Fruit fly (Drosophila melanogaster) whole organism, prepupa: ENCODE measurements around the gene Tango6.
A peak's percentile ranks its signal among the peaks of the same experiment; 100 is the strongest.

Source experiments
- Blimp-1 ChIP-seq: fragments of 200-800 bp; sonication (Bioruptor generic); optimal IDR thresholded peaks from 3 replicates; lab custom pipeline; 2017; ENCODE audit warnings: missing biosample characterization, missing genetic modification characterization, mild to moderate bottlenecking, moderate library complexity, missing genetic modification reagents
- CG10631 ChIP-seq: fragments of 200-800 bp; sonication (Bioruptor generic); optimal IDR thresholded peaks from 2 replicates; lab custom pipeline; 2016; ENCODE audit warnings: missing biosample characterization, missing genetic modification characterization
- CG11294 ChIP-seq: fragments of 200-800 bp; sonication (Bioruptor generic); IDR thresholded peaks from 2 replicates; pipeline ENCODE4 v1.3.6; 2022; ENCODE audit warnings: missing biosample characterization, missing genetic modification characterization
- CG11762 ChIP-seq: fragments of 200-800 bp; sonication (Bioruptor generic); optimal IDR thresholded peaks from 3 replicates; lab custom pipeline; 2016; ENCODE audit warnings: missing biosample characterization, missing genetic modification characterization; ENCODE audit not compliant: insufficient read depth
- CG11902 ChIP-seq: fragments of 200-800 bp; sonication (Bioruptor generic); optimal IDR thresholded peaks from 3 replicates; lab custom pipeline; 2016; ENCODE audit warnings: missing biosample characterization, missing genetic modification characterization
- CG15336 ChIP-seq: fragments of 200-800 bp; sonication (Bioruptor generic); IDR thresholded peaks from 2 replicates; pipeline ENCODE4 v1.3.6; 2022; ENCODE audit warnings: missing biosample characterization, missing genetic modification characterization
- CG1621 ChIP-seq: fragments of 200-800 bp; sonication (Bioruptor generic); optimal IDR thresholded peaks from 3 replicates; lab custom pipeline; 2018; ENCODE audit warnings: missing biosample characterization, mild to moderate bottlenecking, missing genetic modification characterization
- CG16779 ChIP-seq: fragments of 200-800 bp; sonication (Bioruptor generic); optimal IDR thresholded peaks from 3 replicates; lab custom pipeline; 2017; ENCODE audit warnings: missing biosample characterization, mild to moderate bottlenecking, missing genetic modification characterization
- CG3032 ChIP-seq: fragments of 200-800 bp; optimal IDR thresholded peaks from 2 replicates; lab custom pipeline; 2019; ENCODE audit warnings: missing biosample characterization, mild to moderate bottlenecking, missing genetic modification characterization, moderate library complexity
- CG32006 ChIP-seq: fragments of 200-800 bp; sonication (Bioruptor generic); optimal IDR thresholded peaks from 3 replicates; lab custom pipeline; 2017; ENCODE audit warnings: missing biosample characterization, mild to moderate bottlenecking, missing genetic modification characterization
- CG34406 ChIP-seq: fragments of 200-800 bp; sonication (Bioruptor generic); optimal IDR thresholded peaks from 3 replicates; lab custom pipeline; 2016; ENCODE audit warnings: missing biosample characterization, missing genetic modification characterization
- CG3919 ChIP-seq: fragments of 200-800 bp; sonication (Bioruptor generic); optimal IDR thresholded peaks from 3 replicates; lab custom pipeline; 2016; ENCODE audit warnings: missing biosample characterization, missing genetic modification characterization
- CG4318 ChIP-seq: fragments of 200-800 bp; sonication (Bioruptor generic); optimal IDR thresholded peaks from 3 replicates; lab custom pipeline; 2017; ENCODE audit warnings: missing biosample characterization, mild to moderate bottlenecking, missing genetic modification characterization
- CG6163 ChIP-seq: fragments of 200-800 bp; sonication (Bioruptor generic); IDR thresholded peaks from 3 replicates; pipeline ENCODE4 v1.3.6; 2022; ENCODE audit warnings: missing biosample characterization, missing genetic modification characterization
- CG6808 ChIP-seq: fragments of 200-800 bp; sonication (Bioruptor generic); optimal IDR thresholded peaks from 3 replicates; lab custom pipeline; 2017; ENCODE audit warnings: missing biosample characterization, missing genetic modification characterization, mild to moderate bottlenecking, moderate library complexity, missing genetic modification reagents
- CG6854 ChIP-seq: fragments of 200-800 bp; sonication (Bioruptor generic); optimal IDR thresholded peaks from 2 replicates; lab custom pipeline; 2017; ENCODE audit warnings: missing biosample characterization, mild to moderate bottlenecking, missing genetic modification characterization
- CG7368 ChIP-seq: fragments of 200-800 bp; sonication (Bioruptor generic); optimal IDR thresholded peaks from 3 replicates; lab custom pipeline; 2016; ENCODE audit warnings: missing biosample characterization, missing genetic modification characterization
- CG8119 ChIP-seq: fragments of 200-800 bp; sonication (Bioruptor generic); IDR thresholded peaks from 3 replicates; pipeline ENCODE4 v1.3.6; 2022; ENCODE audit warnings: missing biosample characterization, missing genetic modification characterization
- CG8319 ChIP-seq: fragments of 200-800 bp; sonication (Bioruptor generic); optimal IDR thresholded peaks from 3 replicates; lab custom pipeline; 2016; ENCODE audit warnings: missing biosample characterization, missing genetic modification characterization
- CG8632 ChIP-seq: fragments of 200-800 bp; sonication (Bioruptor generic); optimal IDR thresholded peaks from 3 replicates; lab custom pipeline; 2016; ENCODE audit warnings: missing biosample characterization, missing genetic modification characterization
- CG9139 ChIP-seq: fragments of 200-800 bp; sonication (Bioruptor generic); optimal IDR thresholded peaks from 3 replicates; lab custom pipeline; 2017; ENCODE audit warnings: missing biosample characterization, mild to moderate bottlenecking, missing genetic modification characterization
- Eip75B ChIP-seq: fragments of 200-800 bp; sonication (Bioruptor generic); optimal IDR thresholded peaks from 3 replicates; lab custom pipeline; 2016; ENCODE audit warnings: missing biosample characterization, missing genetic modification characterization
- Eip78C ChIP-seq: fragments of 200-800 bp; sonication (Bioruptor generic); peaks from one replicate; lab custom pipeline; 2016; ENCODE audit warnings: missing biosample characterization, missing genetic modification characterization
- Ets21C ChIP-seq: fragments of 200-800 bp; sonication (Bioruptor generic); optimal IDR thresholded peaks from 3 replicates; lab custom pipeline; 2016; ENCODE audit warnings: missing biosample characterization, missing genetic modification characterization
- Ets96B ChIP-seq: fragments of 200-800 bp; optimal IDR thresholded peaks from 2 replicates; lab custom pipeline; 2019; ENCODE audit warnings: missing biosample characterization, mild to moderate bottlenecking, missing genetic modification characterization, moderate library complexity
- Gug ChIP-seq: fragments of 200-800 bp; sonication (Bioruptor generic); IDR thresholded peaks from 2 replicates; pipeline ENCODE4 v1.3.6; 2022; ENCODE audit warnings: missing biosample characterization, missing genetic modification characterization
- Hr38 ChIP-seq: sonication (Bioruptor generic); optimal IDR thresholded peaks from 2 replicates; lab custom pipeline; 2016; ENCODE audit warnings: missing biosample characterization, missing genetic modification characterization
- Hr39 ChIP-seq: fragments of 200-800 bp; sonication (Bioruptor generic); optimal IDR thresholded peaks from 2 replicates; lab custom pipeline; 2016; ENCODE audit warnings: missing biosample characterization, missing genetic modification characterization
- Hr4 ChIP-seq: fragments of 200-800 bp; sonication (Bioruptor generic); optimal IDR thresholded peaks from 3 replicates; lab custom pipeline; 2016; ENCODE audit warnings: missing biosample characterization, missing genetic modification characterization
- Lpt ChIP-seq: fragments of 200-800 bp; sonication (Bioruptor generic); optimal IDR thresholded peaks from 3 replicates; lab custom pipeline; 2016; ENCODE audit warnings: missing biosample characterization, missing genetic modification characterization
- Met ChIP-seq: fragments of 200-800 bp; sonication (Bioruptor generic); optimal IDR thresholded peaks from 3 replicates; lab custom pipeline; 2016; ENCODE audit warnings: missing biosample characterization, missing genetic modification characterization
- OdsH ChIP-seq: fragments of 200-800 bp; sonication (Bioruptor generic); optimal IDR thresholded peaks from 3 replicates; lab custom pipeline; 2016; ENCODE audit warnings: missing biosample characterization, missing genetic modification characterization
- Smox ChIP-seq: fragments of 200-800 bp; sonication (Bioruptor generic); optimal IDR thresholded peaks from 3 replicates; lab custom pipeline; 2016; ENCODE audit warnings: missing biosample characterization, missing genetic modification characterization
- Sox15 ChIP-seq: fragments of 200-800 bp; sonication (Bioruptor generic); optimal IDR thresholded peaks from 3 replicates; lab custom pipeline; 2016; ENCODE audit warnings: missing biosample characterization, missing genetic modification characterization
- achi ChIP-seq: fragments of 200-800 bp; sonication (Bioruptor generic); optimal IDR thresholded peaks from 3 replicates; lab custom pipeline; 2016; ENCODE audit warnings: missing biosample characterization, missing genetic modification characterization
- acj6 ChIP-seq: fragments of 200-800 bp; sonication (Bioruptor generic); optimal IDR thresholded peaks from 3 replicates; lab custom pipeline; 2016; ENCODE audit warnings: missing biosample characterization, missing genetic modification characterization
- cyc ChIP-seq: fragments of 200-800 bp; sonication (Bioruptor generic); optimal IDR thresholded peaks from 3 replicates; lab custom pipeline; 2016; ENCODE audit warnings: missing biosample characterization, missing genetic modification characterization
- dac ChIP-seq: fragments of 200-800 bp; sonication (Bioruptor generic); optimal IDR thresholded peaks from 2 replicates; lab custom pipeline; 2017; ENCODE audit warnings: missing biosample characterization, mild to moderate bottlenecking, missing genetic modification characterization
- dsx ChIP-seq: fragments of 200-800 bp; optimal IDR thresholded peaks from 3 replicates; lab custom pipeline; 2019; ENCODE audit warnings: missing biosample characterization, mild to moderate bottlenecking, missing genetic modification characterization, moderate library complexity; ENCODE audit not compliant: poor library complexity, severe bottlenecking
- eg ChIP-seq: fragments of 200-800 bp; sonication (Bioruptor generic); IDR thresholded peaks from 3 replicates; pipeline ENCODE4 v1.3.6; 2022; ENCODE audit warnings: missing biosample characterization, missing genetic modification characterization
- esn ChIP-seq: fragments of 200-800 bp; sonication (Bioruptor generic); optimal IDR thresholded peaks from 2 replicates; lab custom pipeline; 2016; ENCODE audit warnings: missing biosample characterization, mild to moderate bottlenecking, missing genetic modification characterization, moderate library complexity
- fd85E ChIP-seq: fragments of 200-800 bp; sonication (Bioruptor generic); optimal IDR thresholded peaks from 3 replicates; lab custom pipeline; 2016; ENCODE audit warnings: missing biosample characterization, missing genetic modification characterization
- fkh ChIP-seq: fragments of 200-800 bp; sonication (Bioruptor generic); optimal IDR thresholded peaks from 3 replicates; lab custom pipeline; 2017; ENCODE audit warnings: missing biosample characterization, mild to moderate bottlenecking, missing genetic modification characterization, moderate library complexity
- lz ChIP-seq: fragments of 200-800 bp; sonication (Bioruptor generic); optimal IDR thresholded peaks from 3 replicates; lab custom pipeline; 2016; ENCODE audit warnings: missing biosample characterization, missing genetic modification characterization
- net ChIP-seq: fragments of 200-800 bp; sonication (Bioruptor generic); optimal IDR thresholded peaks from 3 replicates; lab custom pipeline; 2016; ENCODE audit warnings: missing biosample characterization, missing genetic modification characterization
- pdm3 ChIP-seq: fragments of 200-800 bp; sonication (Bioruptor generic); optimal IDR thresholded peaks from 3 replicates; lab custom pipeline; 2016; ENCODE audit warnings: missing biosample characterization, missing genetic modification characterization
- salr ChIP-seq, 2 experiments: fragments of 200-800 bp; sonication (Bioruptor generic); optimal IDR thresholded peaks; 3 replicates each; lab custom pipeline; 2016 to 2018; ENCODE audit warnings: missing biosample characterization in 2 of 2, missing genetic modification characterization in 2 of 2, mild to moderate bottlenecking in 1 of 2
- spab ChIP-seq: fragments of 200-800 bp; sonication (Bioruptor generic); optimal IDR thresholded peaks from 2 replicates; lab custom pipeline; 2017; ENCODE audit warnings: missing biosample characterization, mild to moderate bottlenecking, missing genetic modification characterization, missing genetic modification reagents
- ss ChIP-seq, 2 experiments: fragments of 200-800 bp; sonication (Bioruptor generic); optimal IDR thresholded peaks; 2 replicates in 1 of 2; 3 replicates in 1 of 2; lab custom pipeline; 2017 to 2018; ENCODE audit warnings: mild to moderate bottlenecking in 2 of 2, missing biosample characterization in 2 of 2, missing genetic modification characterization in 2 of 2, moderate library complexity in 1 of 2
- svp ChIP-seq: fragments of 200-800 bp; sonication (Bioruptor generic); peaks from one replicate; lab custom pipeline; 2016; ENCODE audit warnings: missing biosample characterization, missing genetic modification characterization
- vri ChIP-seq: fragments of 200-800 bp; sonication (Bioruptor generic); optimal IDR thresholded peaks from 3 replicates; lab custom pipeline; 2016; ENCODE audit warnings: missing biosample characterization, mild to moderate bottlenecking, missing genetic modification characterization

Gene Tango6

dm6 chr2L:18944175-18945012, 24.4 kb upstream of the Tango6 start:
- no peak for TF ChIP-seq Met
- no peak for TF ChIP-seq CG10631
- TF ChIP-seq CG6808 (GFP tag; lab: Kevin White, UChicago), result peak; percentile 0
- no peak for TF ChIP-seq CG4318
- no peak for TF ChIP-seq Smox (GFP tag; lab: Kevin White, UChicago)
- no peak for TF ChIP-seq Ets21C
- TF ChIP-seq salr (GFP tag; optimal IDR thresholded peaks at IDR 0.05; lab: Kevin White, UChicago), result no peak
- TF ChIP-seq fd85E (GFP tag; lab: Kevin White, UChicago), result no peak
- TF ChIP-seq Lpt (GFP tag; lab: Kevin White, UChicago), result no peak
- no peak for TF ChIP-seq CG6163
- TF ChIP-seq Hr38, result no peak
- no peak for TF ChIP-seq Sox15
- TF ChIP-seq CG7368 (GFP tag; lab: Kevin White, UChicago), result no peak
- TF ChIP-seq CG15336 (GFP tag; lab: Robert Waterston, UW), result no peak
- no peak for TF ChIP-seq Blimp-1 (GFP tag; lab: Kevin White, UChicago)
- no peak for TF ChIP-seq CG11294 (GFP tag; lab: Robert Waterston, UW)
- TF ChIP-seq OdsH (GFP tag; lab: Kevin White, UChicago), result no peak
- TF ChIP-seq dsx (GFP tag; lab: Kevin White, UChicago), result peak; percentile 35
- no peak for TF ChIP-seq CG8319 (GFP tag; lab: Kevin White, UChicago)
- no peak for TF ChIP-seq net (GFP tag; lab: Kevin White, UChicago)
- TF ChIP-seq fkh (GFP tag; lab: Kevin White, UChicago), result peak; percentile 61
- TF ChIP-seq spab, result no peak
- no peak for TF ChIP-seq CG8632 (GFP tag; lab: Kevin White, UChicago)
- no peak for TF ChIP-seq esn
- peak; percentile 99 for TF ChIP-seq CG1621 (tag; lab: Kevin White, UChicago)
- no peak for TF ChIP-seq cyc (GFP tag; lab: Kevin White, UChicago)
- no peak for TF ChIP-seq CG32006
- no peak for TF ChIP-seq CG9139 (GFP tag; lab: Kevin White, UChicago)
- TF ChIP-seq CG34406 (GFP tag; lab: Kevin White, UChicago), result no peak
- peak; percentile 29 for TF ChIP-seq CG16779 (tag; lab: Kevin White, UChicago)
- TF ChIP-seq Eip75B (GFP tag; lab: Kevin White, UChicago), result peak; percentile 47
- no peak for TF ChIP-seq CG11902 (GFP tag; lab: Kevin White, UChicago)
- TF ChIP-seq CG3919, result peak; percentile 35
- TF ChIP-seq lz (GFP tag; lab: Kevin White, UChicago), result no peak
- TF ChIP-seq CG6854 (GFP tag; lab: Kevin White, UChicago), result peak; percentile 41
- no peak for TF ChIP-seq Gug (GFP tag; lab: Robert Waterston, UW)
- TF ChIP-seq Hr4 (GFP tag; lab: Kevin White, UChicago), result no peak
- TF ChIP-seq acj6 (GFP tag; lab: Kevin White, UChicago), result no peak
- no peak for TF ChIP-seq dac (GFP tag; lab: Kevin White, UChicago)
- no peak for TF ChIP-seq Hr39 (GFP tag; lab: Kevin White, UChicago)
- no peak for TF ChIP-seq CG11762 (GFP tag; lab: Kevin White, UChicago)
- no peak for TF ChIP-seq CG3032 (tag; lab: Kevin White, UChicago)
- TF ChIP-seq ss (GFP tag; optimal IDR thresholded peaks at IDR 0.05; lab: Kevin White, UChicago), result peak; percentile 38 to 65
- TF ChIP-seq pdm3, result no peak
- no peak for TF ChIP-seq Ets96B (tag; lab: Kevin White, UChicago)
- peak; percentile 90 for TF ChIP-seq svp (GFP tag; lab: Kevin White, UChicago)
- peak; percentile 56 for TF ChIP-seq achi (GFP tag; lab: Kevin White, UChicago)
- TF ChIP-seq vri (GFP tag; lab: Kevin White, UChicago), result no peak
- TF ChIP-seq eg, result no peak
- TF ChIP-seq Eip78C, result peak; percentile 68
- no peak for TF ChIP-seq CG8119 (GFP tag; lab: Robert Waterston, UW)
